Worm (Caenorhabditis elegans): ENCODE data around the gene K09C6.2.
"Not testable (repeated sequence)": the region's sequence is repeated elsewhere in the genome, so short reads cannot be mapped to it uniquely, and the experiment has no call there.

The K09C6.2 gene

DNA sequence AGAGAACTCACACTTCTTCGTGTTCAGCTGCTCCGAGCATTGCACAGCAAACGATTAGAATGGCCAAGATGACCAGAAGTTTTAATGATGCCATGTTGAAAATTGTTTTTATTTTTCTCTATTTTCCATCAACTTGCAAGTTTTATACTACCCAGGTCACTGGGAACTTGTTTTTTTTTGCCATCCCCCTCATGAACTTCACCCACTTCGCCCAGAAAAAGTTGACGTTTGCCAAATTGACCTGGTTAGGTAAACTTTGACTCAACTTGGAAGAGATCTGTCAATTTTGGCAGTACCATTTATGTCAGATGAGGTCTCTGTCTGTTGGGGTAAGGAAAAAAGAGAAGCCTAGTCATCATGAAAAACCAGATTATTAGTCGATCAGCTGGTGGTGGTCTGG lies 43.5 kb upstream of the K09C6.2 start, which contains the start of gene R13D11.10:
Gene R13D11.10 (minus strand): TSS at position 101 of the 400 bp plus-strand sequence.
- no peak for TF ChIP-seq hlh-4 (tag; optimal IDR thresholded peaks at IDR 0.05)
- no peak for TF ChIP-seq efl-1 (optimal IDR thresholded peaks at IDR 0.05)
- no peak for TF ChIP-seq efl-1 (GFP tag; optimal IDR thresholded peaks at IDR 0.05 in 1 of 2)
- no peak for TF ChIP-seq mep-1 (tag; optimal IDR thresholded peaks at IDR 0.05)
- TF ChIP-seq lin-13 (GFP tag; optimal IDR thresholded peaks at IDR 0.05), result no peak
- no peak for TF ChIP-seq alr-1 (tag; optimal IDR thresholded peaks at IDR 0.05; ENCODE audit: borderline replicate concordance)
- no peak for TF ChIP-seq vab-15 (tag; optimal IDR thresholded peaks at IDR 0.05)
- TF ChIP-seq unc-98 (GFP tag; IDR thresholded peaks at IDR 0.05), result no peak
- TF ChIP-seq elt-3 (tag; optimal IDR thresholded peaks at IDR 0.05), result no peak

DNA sequence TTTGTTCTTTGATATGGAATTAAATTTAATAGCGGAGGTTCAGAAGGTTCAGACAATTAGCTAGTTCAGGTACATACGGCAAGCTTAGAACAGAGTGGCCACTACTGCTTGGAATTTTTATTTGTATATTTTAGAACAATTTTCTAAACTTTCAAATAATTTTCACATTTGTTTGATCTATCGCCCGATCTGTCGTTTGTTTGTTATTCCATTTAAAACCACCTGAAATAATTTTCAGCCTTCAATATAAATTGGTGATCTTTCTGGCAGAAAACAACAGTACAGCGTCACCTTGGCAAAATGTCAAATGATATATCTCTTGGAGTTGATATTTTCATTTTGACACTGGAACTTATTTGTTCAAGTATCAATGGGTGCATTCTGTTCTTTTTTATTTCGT lies 41.9 kb upstream of the K09C6.2 start, which contains the start of gene R13D11.3:
Gene R13D11.3 (plus strand): TSS at position 301 of the 400 bp plus-strand sequence.
- TF ChIP-seq ceh-90 (tag; optimal IDR thresholded peaks at IDR 0.05) (no peak), nhr-76 (tag; optimal IDR thresholded peaks at IDR 0.05) (no peak), nhr-28 (tag; optimal IDR thresholded peaks at IDR 0.05) (no peak), lin-15B (tag; optimal IDR thresholded peaks at IDR 0.05) (no peak), ets-5 (GFP tag; IDR thresholded peaks at IDR 0.05) (no peak), nhr-19 (GFP tag; conservative IDR thresholded peaks at IDR 0.05) (no peak), xbp-1 (tag; optimal IDR thresholded peaks at IDR 0.05) (no peak), lsy-2 (tag; optimal IDR thresholded peaks at IDR 0.05) (no peak), pax-3 (tag; optimal IDR thresholded peaks at IDR 0.05) (no peak), lin-39 (tag; optimal IDR thresholded peaks at IDR 0.05) (no peak), pag-3 (tag; optimal IDR thresholded peaks at IDR 0.05; ENCODE audit: borderline replicate concordance, insufficient read depth) (no peak), rnt-1 (tag; optimal IDR thresholded peaks at IDR 0.05) (no peak), C04F5.9 (tag; optimal IDR thresholded peaks at IDR 0.05) (no peak), unc-62 (GFP tag; optimal IDR thresholded peaks at IDR 0.05) (no peak), unc-86 (tag; optimal IDR thresholded peaks at IDR 0.05) (no peak), C34B4.2 (tag; optimal IDR thresholded peaks at IDR 0.05) (no peak)

DNA sequence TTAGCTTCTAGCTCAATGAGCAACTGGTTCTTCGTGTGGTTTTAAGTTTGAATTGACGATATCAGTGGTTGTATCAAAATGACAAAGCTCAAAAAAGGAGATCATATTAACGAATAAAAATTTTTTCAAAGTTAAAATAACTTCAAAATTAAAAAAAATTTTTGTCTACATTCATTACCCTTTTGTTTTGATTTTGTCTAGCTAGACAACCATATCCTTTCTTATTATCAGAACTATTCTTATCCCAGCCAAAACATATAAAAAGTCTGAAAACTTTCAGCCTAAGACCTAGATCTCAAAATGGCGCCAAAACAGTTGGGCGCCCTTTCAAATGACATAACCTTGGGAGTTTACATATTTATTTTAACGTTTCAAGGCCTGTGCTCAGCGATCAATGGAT lies 39.5 kb upstream of the K09C6.2 start, which contains the start of gene R13D11.1:
Gene R13D11.1 (plus strand): TSS at position 301 of the 400 bp plus-strand sequence.
- TF ChIP-seq aly-2 (tag; optimal IDR thresholded peaks at IDR 0.05), result no peak
- no peak for TF ChIP-seq fkh-4 (tag; optimal IDR thresholded peaks at IDR 0.05; ENCODE audit: borderline replicate concordance)
- TF ChIP-seq pax-3 (tag; optimal IDR thresholded peaks at IDR 0.05), result no peak
- TF ChIP-seq xbp-1 (tag; optimal IDR thresholded peaks at IDR 0.05), result no peak
- no peak for TF ChIP-seq elt-2 (tag; optimal IDR thresholded peaks at IDR 0.05)
- no peak for TF ChIP-seq fkh-8 (tag; optimal IDR thresholded peaks at IDR 0.05)
- no peak for TF ChIP-seq nhr-237 (tag; optimal IDR thresholded peaks at IDR 0.05)
- TF ChIP-seq nhr-28 (tag; optimal IDR thresholded peaks at IDR 0.05), result no peak
- no peak for TF ChIP-seq nhr-11 (tag; optimal IDR thresholded peaks at IDR 0.05)
- TF ChIP-seq irx-1 (tag; optimal IDR thresholded peaks at IDR 0.05), result no peak
- TF ChIP-seq ztf-11 (tag; optimal IDR thresholded peaks at IDR 0.05), result no peak

DNA sequence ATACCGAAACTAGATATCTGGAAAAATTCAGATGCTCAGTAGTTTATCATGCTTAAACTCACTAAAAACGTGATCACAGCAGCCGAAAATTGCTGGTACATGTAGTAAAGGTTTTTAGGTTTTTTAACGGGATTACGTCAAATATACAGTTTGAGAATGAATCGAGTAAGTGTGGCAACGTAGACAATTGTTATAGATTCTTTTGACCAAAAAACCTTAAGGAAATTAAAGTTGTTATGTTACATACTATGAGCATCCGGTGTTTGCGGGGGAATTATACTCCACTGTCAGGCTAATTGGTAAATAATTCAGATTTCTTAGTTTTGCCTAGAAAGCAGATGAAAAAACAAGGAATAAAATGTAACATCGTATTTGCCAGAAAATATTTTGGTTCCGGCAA lies 36.0 kb upstream of the K09C6.2 start, which contains the start of gene srx-32:
Gene srx-32 (minus strand): TSS at position 101 of the 400 bp plus-strand sequence.
- TF ChIP-seq mef-2, nhr-84, nhr-20 (tag; optimal IDR thresholded peaks at IDR 0.05): not testable (repeated sequence)

DNA sequence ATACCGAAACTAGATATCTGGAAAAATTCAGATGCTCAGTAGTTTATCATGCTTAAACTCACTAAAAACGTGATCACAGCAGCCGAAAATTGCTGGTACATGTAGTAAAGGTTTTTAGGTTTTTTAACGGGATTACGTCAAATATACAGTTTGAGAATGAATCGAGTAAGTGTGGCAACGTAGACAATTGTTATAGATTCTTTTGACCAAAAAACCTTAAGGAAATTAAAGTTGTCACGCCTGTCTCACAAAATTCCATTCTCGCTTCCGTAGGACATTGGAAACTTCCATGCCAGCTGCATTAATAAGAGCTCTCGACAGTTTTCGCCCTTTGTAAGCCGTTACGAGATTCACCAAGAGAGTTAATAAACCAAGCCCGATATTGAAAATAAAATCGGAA lies 33.7 kb upstream of the K09C6.2 start, which contains the start of gene srx-31:
Gene srx-31 (minus strand): TSS at position 101 of the 400 bp plus-strand sequence.
- not testable (repeated sequence) for TF ChIP-seq nhr-77 (tag; optimal IDR thresholded peaks at IDR 0.05); sup-37 (GFP tag; optimal IDR thresholded peaks at IDR 0.05); pax-3 (tag; optimal IDR thresholded peaks at IDR 0.05)
